Worm (Caenorhabditis elegans) whole organism, L3 larva: ENCODE results near the gene cank-26.
A peak's percentile ranks its signal among the peaks of the same experiment; 100 is the strongest.

Experiments used
- elt-1 ChIP-seq: fragments of 150-350 bp; optimal IDR thresholded peaks from 2 replicates; lab custom pipeline; 2014; ENCODE audit warnings: missing biosample characterization, missing genetic modification characterization
- fkh-10 ChIP-seq: sonication (generic microtip); optimal IDR thresholded peaks from 2 replicates; lab custom pipeline; 2017; ENCODE audit warnings: missing biosample characterization, missing genetic modification reagents, missing genetic modification characterization
- nfya-1 ChIP-seq: sonication (generic microtip); optimal IDR thresholded peaks from 2 replicates; lab custom pipeline; 2017; ENCODE audit warnings: missing genetic modification characterization, mild to moderate bottlenecking, missing compliant biosample characterization, antibody characterized with exemption, moderate library complexity; ENCODE audit not compliant: insufficient read depth
- nhr-23 ChIP-seq: fragments of 150-350 bp; optimal IDR thresholded peaks from 2 replicates; lab custom pipeline; 2014; ENCODE audit warnings: missing biosample characterization, missing genetic modification reagents, missing genetic modification characterization
- pha-4 ChIP-seq: fragments of 150-350 bp; optimal IDR thresholded peaks from 2 replicates; lab custom pipeline; 2014; ENCODE audit warnings: missing biosample characterization, missing genetic modification reagents, missing genetic modification characterization
- ztf-11 ChIP-seq: fragments of 150-350 bp; optimal IDR thresholded peaks from 2 replicates; lab custom pipeline; 2014; ENCODE audit warnings: missing biosample characterization, missing genetic modification characterization

Gene cank-26

DNA sequence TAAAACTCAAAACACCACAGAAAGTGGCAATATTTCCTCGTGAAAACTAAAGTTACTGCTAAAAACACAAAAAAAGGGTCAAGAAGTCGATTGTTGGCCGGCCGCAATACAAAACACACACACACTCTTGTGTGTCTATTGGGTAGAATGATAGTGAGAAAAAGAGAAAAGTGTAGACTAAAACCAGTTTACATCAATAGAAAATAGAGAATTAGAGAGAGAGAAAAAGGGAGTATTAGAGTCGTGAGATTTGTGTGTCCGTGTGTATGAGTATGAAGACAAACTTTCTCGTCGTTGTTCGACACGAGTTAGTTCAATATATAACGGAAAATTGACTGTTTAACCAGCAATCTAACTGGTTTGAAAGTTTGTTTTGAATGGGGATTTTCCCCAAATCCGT, 45.4 kb downstream of the cank-26 start:
- TF ChIP-seq nhr-23 (tag; lab: Kevin White, UChicago) (peak; percentile 33), nfya-1 (tag; lab: Kevin White, UChicago) (peak; percentile 85), pha-4 (peak; percentile 92), fkh-10 (GFP tag; lab: Kevin White, UChicago) (no peak)
- TF ChIP-seq, all 47 proteins: peak for 3

DNA sequence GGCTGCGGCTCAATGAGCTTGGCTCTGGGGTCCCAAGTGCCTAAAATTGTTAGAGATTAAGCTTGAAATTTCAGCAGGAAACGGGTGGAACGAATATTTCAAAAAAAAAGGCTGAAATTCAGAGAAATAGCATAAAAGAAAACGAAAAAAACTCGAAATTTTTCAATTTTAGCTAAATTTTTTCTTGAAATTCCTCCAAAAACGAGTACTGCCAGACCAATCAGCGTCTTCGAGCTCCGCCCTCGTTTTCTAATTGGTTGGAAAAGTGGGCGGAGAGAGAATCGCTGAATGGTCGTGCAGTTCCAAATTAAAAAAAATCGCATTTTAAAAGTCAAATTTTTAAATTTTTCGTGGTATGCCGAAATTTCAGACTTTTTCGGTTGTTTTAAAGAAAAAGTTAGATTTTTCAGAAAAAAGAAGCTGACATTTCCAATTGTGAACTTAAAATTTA, 46.9 kb downstream of the cank-26 start, which contains the start of gene plpp-1.1:
plpp-1.1 (minus strand) TSS at position 51 of the 451 bp plus-strand sequence.
- TF ChIP-seq nfya-1 (tag; lab: Kevin White, UChicago): peak; percentile 97
- no peak for TF ChIP-seq ztf-11 (tag; lab: Kevin White, UChicago)
- no peak for TF ChIP-seq elt-1 (tag; lab: Kevin White, UChicago)
